Fruit fly (Drosophila melanogaster) whole organism, embryonic: Measurements from ENCODE around the gene CG44437.
A peak's percentile ranks its signal among the peaks of the same experiment; 100 is the strongest.

ENCODE experiments used
- CG11504 ChIP-seq: fragments of 200-800 bp; sonication (Bioruptor generic); optimal IDR thresholded peaks from 3 replicates; lab custom pipeline; 2019; ENCODE audit warnings: missing biosample characterization, mild to moderate bottlenecking, missing genetic modification characterization, moderate library complexity
- CG12942 ChIP-seq: fragments of 200-800 bp; sonication (Bioruptor generic); optimal IDR thresholded peaks from 3 replicates; lab custom pipeline; 2016; ENCODE audit warnings: missing biosample characterization, missing genetic modification characterization
- CG13894 ChIP-seq: fragments of 200-800 bp; sonication (Bioruptor generic); optimal IDR thresholded peaks from 3 replicates; lab custom pipeline; 2018; ENCODE audit warnings: missing biosample characterization, mild to moderate bottlenecking, missing genetic modification characterization, moderate library complexity
- CG15514 ChIP-seq: fragments of 200-800 bp; sonication (Bioruptor generic); optimal IDR thresholded peaks from 3 replicates; lab custom pipeline; 2017; ENCODE audit warnings: missing biosample characterization, missing genetic modification characterization, mild to moderate bottlenecking, moderate library complexity, missing genetic modification reagents
- CG16813 ChIP-seq: fragments of 200-800 bp; sonication (Bioruptor generic); IDR thresholded peaks from 3 replicates; pipeline ENCODE4 v1.3.6; 2022; ENCODE audit warnings: missing biosample characterization, missing genetic modification characterization; ENCODE audit not compliant: partially characterized antibody
- CG17359 ChIP-seq: fragments of 200-800 bp; sonication (Bioruptor generic); optimal IDR thresholded peaks from 3 replicates; lab custom pipeline; 2018; ENCODE audit warnings: missing biosample characterization, mild to moderate bottlenecking, missing genetic modification characterization, moderate library complexity
- CG2120 ChIP-seq: fragments of 200-800 bp; sonication (Bioruptor generic); optimal IDR thresholded peaks from 3 replicates; lab custom pipeline; 2016; ENCODE audit warnings: missing biosample characterization, missing genetic modification characterization
- CG31388 ChIP-seq: fragments of 200-800 bp; sonication (Bioruptor generic); optimal IDR thresholded peaks from 2 replicates; lab custom pipeline; 2016; ENCODE audit warnings: missing biosample characterization, missing genetic modification characterization
- CG32532 ChIP-seq: fragments of 200-800 bp; sonication (Bioruptor generic); IDR thresholded peaks from 2 replicates; pipeline ENCODE4 v1.3.6; 2022; ENCODE audit warnings: missing biosample characterization, missing genetic modification characterization
- CG33557 ChIP-seq: fragments of 200-800 bp; sonication (Bioruptor generic); optimal IDR thresholded peaks from 2 replicates; lab custom pipeline; 2019; ENCODE audit warnings: missing biosample characterization, mild to moderate bottlenecking, missing genetic modification characterization, moderate library complexity
- CG34376 ChIP-seq: fragments of 200-800 bp; sonication (Bioruptor generic); optimal IDR thresholded peaks from 2 replicates; lab custom pipeline; 2018; ENCODE audit warnings: missing biosample characterization, mild to moderate bottlenecking, missing genetic modification characterization
- CG4617 ChIP-seq: fragments of 200-800 bp; sonication (Bioruptor generic); optimal IDR thresholded peaks from 3 replicates; lab custom pipeline; 2016; ENCODE audit warnings: missing biosample characterization, missing genetic modification characterization, borderline replicate concordance
- CG6854 ChIP-seq: fragments of 200-800 bp; sonication (Bioruptor generic); optimal IDR thresholded peaks from 3 replicates; lab custom pipeline; 2017; ENCODE audit warnings: missing biosample characterization, mild to moderate bottlenecking, missing genetic modification characterization
- CG8388 ChIP-seq: fragments of 200-800 bp; sonication (Bioruptor generic); optimal IDR thresholded peaks from 2 replicates; lab custom pipeline; 2019; ENCODE audit warnings: missing biosample characterization, mild to moderate bottlenecking, missing genetic modification characterization, moderate library complexity
- CG8478 ChIP-seq: fragments of >200 bp; optimal IDR thresholded peaks from 2 replicates; lab custom pipeline; 2018
- CG8765 ChIP-seq: fragments of 200-800 bp; sonication (Bioruptor generic); IDR thresholded peaks from 2 replicates; pipeline ENCODE4 v1.3.6; 2022; ENCODE audit warnings: missing biosample characterization, missing genetic modification characterization
- CG9932 ChIP-seq: fragments of 200-800 bp; sonication (Bioruptor generic); IDR thresholded peaks from 2 replicates; pipeline ENCODE4 v1.3.6; 2022; ENCODE audit warnings: missing biosample characterization, missing genetic modification characterization
- CHES-1-like ChIP-seq: fragments of 200-800 bp; sonication (Bioruptor generic); optimal IDR thresholded peaks from 2 replicates; lab custom pipeline; 2016; ENCODE audit warnings: missing biosample characterization, missing genetic modification characterization
- CTCF ChIP-seq: fragments of 200-800 bp; sonication (Bioruptor generic); optimal IDR thresholded peaks from 2 replicates; lab custom pipeline; 2017; ENCODE audit warnings: missing biosample characterization, mild to moderate bottlenecking, missing genetic modification characterization, moderate library complexity
- CoRest ChIP-seq: fragments of 200-800 bp; sonication (Bioruptor generic); optimal IDR thresholded peaks from 3 replicates; lab custom pipeline; 2018; ENCODE audit warnings: missing biosample characterization, mild to moderate bottlenecking, missing genetic modification characterization, moderate library complexity
- CrebB ChIP-seq: fragments of 200-800 bp; sonication (Bioruptor generic); optimal IDR thresholded peaks from 3 replicates; lab custom pipeline; 2018; ENCODE audit warnings: missing biosample characterization, mild to moderate bottlenecking, missing genetic modification characterization
- Hand ChIP-seq: fragments of 200-800 bp; sonication (Bioruptor generic); optimal IDR thresholded peaks from 2 replicates; lab custom pipeline; 2017; ENCODE audit warnings: mild to moderate bottlenecking, missing biosample characterization, missing genetic modification reagents, missing genetic modification characterization
- Hmx ChIP-seq: fragments of 200-800 bp; sonication (Bioruptor generic); optimal IDR thresholded peaks from 2 replicates; lab custom pipeline; 2016; ENCODE audit warnings: missing biosample characterization, missing genetic modification characterization
- NC2β ChIP-seq: fragments of 200-800 bp; sonication (Bioruptor generic); optimal IDR thresholded peaks from 2 replicates; lab custom pipeline; 2016; ENCODE audit warnings: missing biosample characterization, missing genetic modification characterization
- NFAT ChIP-seq: fragments of 200-800 bp; sonication (Bioruptor generic); IDR thresholded peaks from 2 replicates; pipeline ENCODE4 v1.3.6; 2022; ENCODE audit warnings: missing biosample characterization, missing genetic modification characterization
- al ChIP-seq: fragments of 200-800 bp; sonication (Bioruptor generic); IDR thresholded peaks from 2 replicates; pipeline ENCODE4 v1.3.6; 2022; ENCODE audit warnings: missing biosample characterization, missing genetic modification characterization
- br ChIP-seq: fragments of >200 bp; optimal IDR thresholded peaks from 2 replicates; lab custom pipeline; 2017
- cato ChIP-seq: fragments of 200-800 bp; sonication (Bioruptor generic); optimal IDR thresholded peaks from 2 replicates; lab custom pipeline; 2016; ENCODE audit warnings: missing biosample characterization, missing genetic modification characterization, borderline replicate concordance
- chm ChIP-seq: fragments of 200-800 bp; sonication (Bioruptor generic); IDR thresholded peaks from 2 replicates; pipeline ENCODE4 v1.3.6; 2022; ENCODE audit warnings: missing biosample characterization, missing genetic modification characterization
- crol ChIP-seq: fragments of 200-800 bp; sonication (Bioruptor generic); IDR thresholded peaks from 2 replicates; pipeline ENCODE4 v1.3.6; 2022; ENCODE audit warnings: missing biosample characterization, missing genetic modification characterization
- cwo ChIP-seq: fragments of 200-800 bp; sonication (Bioruptor generic); optimal IDR thresholded peaks from 3 replicates; lab custom pipeline; 2017; ENCODE audit warnings: missing biosample characterization, missing genetic modification characterization, mild to moderate bottlenecking, moderate library complexity, missing genetic modification reagents
- dpn ChIP-seq, 2 experiments: fragments of 200-800 bp; sonication (Bioruptor generic); optimal IDR thresholded peaks; 3 replicates each; lab custom pipeline; 2016; ENCODE audit warnings: missing biosample characterization in 2 of 2, missing genetic modification characterization in 2 of 2
- dysf ChIP-seq: fragments of 200-800 bp; sonication (Bioruptor generic); IDR thresholded peaks from 3 replicates; pipeline ENCODE4 v1.3.6; 2022; ENCODE audit warnings: missing biosample characterization, missing genetic modification characterization
- fd3F ChIP-seq: fragments of 200-800 bp; sonication (Bioruptor generic); optimal IDR thresholded peaks from 2 replicates; lab custom pipeline; 2018; ENCODE audit warnings: missing biosample characterization, mild to moderate bottlenecking, missing genetic modification characterization, moderate library complexity
- fru ChIP-seq: fragments of >200 bp; optimal IDR thresholded peaks from 2 replicates; lab custom pipeline; 2017
- gce ChIP-seq: fragments of 200-800 bp; sonication (Bioruptor generic); IDR thresholded peaks from 3 replicates; pipeline ENCODE4 v1.3.6; 2022; ENCODE audit warnings: missing biosample characterization, missing genetic modification characterization
- grn ChIP-seq: fragments of 200-800 bp; sonication (Bioruptor generic); optimal IDR thresholded peaks from 3 replicates; lab custom pipeline; 2017; ENCODE audit warnings: missing biosample characterization, missing genetic modification characterization
- gsb-n ChIP-seq: fragments of 200-800 bp; sonication (Bioruptor generic); optimal IDR thresholded peaks from 3 replicates; lab custom pipeline; 2018; ENCODE audit warnings: missing biosample characterization, mild to moderate bottlenecking, missing genetic modification characterization
- hb ChIP-seq: fragments of 200-800 bp; sonication (Bioruptor generic); IDR thresholded peaks from 3 replicates; pipeline ENCODE4 v1.3.6; 2022; ENCODE audit warnings: missing biosample characterization, missing genetic modification characterization; ENCODE audit not compliant: partially characterized antibody
- kah ChIP-seq: fragments of 200-800 bp; sonication (Bioruptor generic); optimal IDR thresholded peaks from 2 replicates; lab custom pipeline; 2018; ENCODE audit warnings: missing biosample characterization, mild to moderate bottlenecking, missing genetic modification characterization
- luna ChIP-seq: fragments of 200-800 bp; sonication (Bioruptor generic); optimal IDR thresholded peaks from 2 replicates; lab custom pipeline; 2016; ENCODE audit warnings: missing biosample characterization, missing genetic modification characterization
- mam ChIP-seq: fragments of 200-800 bp; sonication (Bioruptor generic); optimal IDR thresholded peaks from 3 replicates; lab custom pipeline; 2016; ENCODE audit warnings: missing biosample characterization, missing genetic modification characterization
- sc ChIP-seq, 3 experiments: fragments of >200 bp in 2 of 3; fragments of 200-800 bp in 1 of 3; sonication (Bioruptor generic) in 1 of 3; optimal IDR thresholded peaks; 2 replicates in 2 of 3; 3 replicates in 1 of 3; lab custom pipeline; 2017; ENCODE audit warnings: mild to moderate bottlenecking in 1 of 3, missing biosample characterization in 1 of 3, missing genetic modification characterization in 1 of 3, missing genetic modification reagents in 1 of 3
- sens ChIP-seq: fragments of 200-800 bp; sonication (Bioruptor generic); peaks from one replicate; lab custom pipeline; 2016; ENCODE audit warnings: missing biosample characterization, missing genetic modification characterization
- sisA ChIP-seq: fragments of 200-800 bp; sonication (Bioruptor generic); IDR thresholded peaks from 2 replicates; pipeline ENCODE4 v1.3.6; 2022; ENCODE audit warnings: missing biosample characterization, missing genetic modification characterization
- trem ChIP-seq: fragments of 200-800 bp; optimal IDR thresholded peaks from 3 replicates; lab custom pipeline; 2019; ENCODE audit warnings: missing biosample characterization, mild to moderate bottlenecking, missing genetic modification characterization, moderate library complexity
- tup ChIP-seq: fragments of 200-800 bp; sonication (Bioruptor generic); optimal IDR thresholded peaks from 2 replicates; lab custom pipeline; 2016; ENCODE audit warnings: missing biosample characterization, mild to moderate bottlenecking, missing genetic modification characterization, moderate library complexity
- usp ChIP-seq: fragments of >200 bp; optimal IDR thresholded peaks from 2 replicates; lab custom pipeline; 2017; ENCODE audit warnings: missing biosample characterization, missing genetic modification characterization
- z ChIP-seq: fragments of 200-800 bp; sonication (Bioruptor generic); IDR thresholded peaks from 3 replicates; pipeline ENCODE4 v1.3.6; 2022; ENCODE audit warnings: missing biosample characterization, missing genetic modification characterization
- zf30C ChIP-seq: fragments of 200-800 bp; sonication (Bioruptor generic); optimal IDR thresholded peaks from 3 replicates; lab custom pipeline; 2018; ENCODE audit warnings: missing biosample characterization, mild to moderate bottlenecking, missing genetic modification characterization
- zfh1 ChIP-seq: fragments of 200-800 bp; sonication (Bioruptor generic); IDR thresholded peaks from 3 replicates; pipeline ENCODE4 v1.3.6; 2022; ENCODE audit warnings: missing biosample characterization, missing genetic modification characterization
- zfh2 ChIP-seq: fragments of 200-800 bp; sonication (Bioruptor generic); optimal IDR thresholded peaks from 2 replicates; lab custom pipeline; 2016; ENCODE audit warnings: missing biosample characterization, missing genetic modification characterization

Gene CG44437

dm6 chrX:13251310-13251709 is 49.2 kb upstream of the CG44437 start (continued):
- TF ChIP-seq gsb-n (peak; percentile 46), CG8765 (GFP tag; lab: Robert Waterston, UW) (no peak), CG16813 (no peak), CG17359 (tag; lab: Kevin White, UChicago) (peak; percentile 82), CG32532 (peak; percentile 77), CG15514 (GFP tag; lab: Kevin White, UChicago) (peak; percentile 51), CG31388 (GFP tag; lab: Kevin White, UChicago) (no peak), CTCF (peak; percentile 37), trem (tag; lab: Kevin White, UChicago) (no peak), sens (GFP tag; lab: Kevin White, UChicago) (peak; percentile 93), CG12942 (GFP tag; lab: Kevin White, UChicago) (peak; percentile 49), NC2β (GFP tag; lab: Kevin White, UChicago) (peak; percentile 50), CG33557 (GFP tag; lab: Kevin White, UChicago) (no peak), CHES-1-like (GFP tag; lab: Kevin White, UChicago) (peak; percentile 68), CG34376 (GFP tag; lab: Kevin White, UChicago) (no peak), crol (GFP tag; lab: Robert Waterston, UW) (0 out of 2 replicates have a peak, but pooled peaks have one; percentile 10), zfh2 (GFP tag; lab: Kevin White, UChicago) (peak; percentile 83), CG9932 (GFP tag; lab: Robert Waterston, UW) (peak; percentile 70), z (GFP tag; lab: Robert Waterston, UW) (no peak), cato (GFP tag; lab: Kevin White, UChicago) (peak; percentile 10), fd3F (GFP tag; lab: Kevin White, UChicago) (peak; percentile 48), zfh1 (peak; percentile 79), al (no peak), dpn (GFP tag; optimal IDR thresholded peaks at IDR 0.05; lab: Kevin White, UChicago) (peak; percentile 85 to 86), chm (GFP tag; lab: Robert Waterston, UW) (0 out of 2 replicates have a peak, but pooled peaks have one; percentile 38), CG2120 (GFP tag; lab: Kevin White, UChicago) (peak; percentile 77), CoRest (tag; lab: Kevin White, UChicago) (peak; percentile 66), NFAT (peak; percentile 47), sisA (GFP tag; lab: Robert Waterston, UW) (peak; percentile 87), sc (optimal IDR thresholded peaks at IDR 0.05; lab: Kevin White, UChicago) (no peak), sc (GFP tag; optimal IDR thresholded peaks at IDR 0.05; lab: Kevin White, UChicago) (peak; percentile 47), CG11504 (peak; percentile 82), usp (no peak), CG13894 (tag; lab: Kevin White, UChicago) (no peak), dysf (GFP tag; lab: Robert Waterston, UW) (peak; percentile 86), zf30C (GFP tag; lab: Kevin White, UChicago) (no peak), luna (GFP tag; lab: Kevin White, UChicago) (peak; percentile 9), fru (lab: Kevin White, UChicago) (no peak), Hand (GFP tag; lab: Kevin White, UChicago) (peak; percentile 8), CG8478 (lab: Kevin White, UChicago) (no peak), br (lab: Kevin White, UChicago) (no peak), gce (GFP tag; lab: Robert Waterston, UW) (peak; percentile 76; the same call in 2 of the 3 replicates), cwo (peak; percentile 67), CrebB (peak; percentile 62), tup (GFP tag; lab: Kevin White, UChicago) (peak; percentile 2), Hmx (GFP tag; lab: Kevin White, UChicago) (peak; percentile 66), CG6854 (peak; percentile 44), mam (GFP tag; lab: Kevin White, UChicago) (peak; percentile 83), CG4617 (peak; percentile 44), CG8388 (GFP tag; lab: Kevin White, UChicago) (peak; percentile 68), grn (no peak), hb (GFP tag; lab: Robert Waterston, UW) (no peak), kah (GFP tag; lab: Kevin White, UChicago) (no peak)
